Worm (Caenorhabditis elegans) whole organism, late embryonic: Measurements from ENCODE around the gene pinn-1.

Experiments used
- F13H6.1 ChIP-seq: sonication (generic microtip); optimal IDR thresholded peaks from 2 replicates; lab custom pipeline; 2016; ENCODE audit warnings: missing genetic modification characterization, missing compliant biosample characterization
- ceh-31 ChIP-seq: sonication (generic microtip); optimal IDR thresholded peaks from 2 replicates; lab custom pipeline; 2016; ENCODE audit warnings: missing genetic modification characterization, missing compliant biosample characterization
- fkh-6 ChIP-seq: sonication (generic microtip); optimal IDR thresholded peaks from 2 replicates; lab custom pipeline; 2016; ENCODE audit warnings: missing genetic modification characterization, missing compliant biosample characterization
- nhr-11 ChIP-seq: fragments of 150-350 bp; optimal IDR thresholded peaks from 2 replicates; lab custom pipeline; 2014; ENCODE audit warnings: missing biosample characterization, missing genetic modification characterization
- pqm-1 ChIP-seq: sonication (generic microtip); optimal IDR thresholded peaks from 2 replicates; lab custom pipeline; 2016; ENCODE audit warnings: missing genetic modification characterization, missing compliant biosample characterization
- ttx-3 ChIP-seq: sonication (generic microtip); optimal IDR thresholded peaks from 2 replicates; lab custom pipeline; 2016; ENCODE audit warnings: missing genetic modification reagents, missing genetic modification characterization, missing compliant biosample characterization

ce11 chrII:2845674-2846073, 43.1 kb downstream of the pinn-1 start:
- TF ChIP-seq ttx-3 (no peak), fkh-6 (tag; lab: Kevin White, UChicago) (no peak), pqm-1 (tag; lab: Kevin White, UChicago) (no peak), ceh-31 (tag; lab: Kevin White, UChicago) (no peak), F13H6.1 (tag; lab: Kevin White, UChicago) (no peak), nhr-11 (tag; lab: Kevin White, UChicago) (no peak)
